Fruit fly (Drosophila melanogaster) whole organism, wandering third instar larva: ENCODE data around the gene zld.

ENCODE experiments used
- CG9705 ChIP-seq: fragments of 200-800 bp; sonication (Bioruptor generic); optimal IDR thresholded peaks from 2 replicates; lab custom pipeline; 2018; ENCODE audit warnings: missing biosample characterization, mild to moderate bottlenecking, missing genetic modification characterization
- Dfd ChIP-seq: fragments of >200 bp; optimal IDR thresholded peaks from 2 replicates; lab custom pipeline; 2017; ENCODE audit warnings: missing biosample characterization, missing genetic modification characterization
- HLH106 ChIP-seq: fragments of 200-800 bp; optimal IDR thresholded peaks from 3 replicates; lab custom pipeline; 2019; ENCODE audit warnings: missing biosample characterization, mild to moderate bottlenecking, missing genetic modification characterization, moderate library complexity
- Hnf4 ChIP-seq: fragments of 200-800 bp; sonication (Bioruptor generic); optimal IDR thresholded peaks from 2 replicates; lab custom pipeline; 2016; ENCODE audit warnings: missing biosample characterization, mild to moderate bottlenecking, missing genetic modification characterization
- Hr78 ChIP-seq: fragments of >200 bp; optimal IDR thresholded peaks from 2 replicates; lab custom pipeline; 2017; ENCODE audit warnings: missing biosample characterization, missing genetic modification characterization
- OdsH ChIP-seq: fragments of 200-800 bp; sonication (Bioruptor generic); optimal IDR thresholded peaks from 2 replicates; lab custom pipeline; 2016; ENCODE audit warnings: missing biosample characterization, mild to moderate bottlenecking, missing genetic modification characterization
- Vsx2 ChIP-seq: fragments of 200-300, 225-300 bp; sonication (Bioruptor generic); optimal IDR thresholded peaks from 2 replicates; lab custom pipeline; 2018; ENCODE audit warnings: missing biosample characterization, missing genetic modification characterization; ENCODE audit not compliant: partially characterized antibody
- br ChIP-seq: fragments of 200-800 bp; sonication (Bioruptor generic); optimal IDR thresholded peaks from 2 replicates; lab custom pipeline; 2016; ENCODE audit warnings: missing biosample characterization, missing genetic modification characterization
- dsf ChIP-seq: sonication (Bioruptor generic); optimal IDR thresholded peaks from 2 replicates; lab custom pipeline; 2016; ENCODE audit warnings: missing biosample characterization, missing genetic modification characterization, borderline replicate concordance
- ey ChIP-seq: fragments of 200-800 bp; sonication (Bioruptor generic); optimal IDR thresholded peaks from 2 replicates; lab custom pipeline; 2016; ENCODE audit warnings: missing biosample characterization, missing genetic modification characterization
- foxo ChIP-seq, 2 experiments: fragments of 200-800 bp; sonication (Bioruptor generic); optimal IDR thresholded peaks; 2 replicates in 1 of 2; 3 replicates in 1 of 2; lab custom pipeline; 2016 to 2017; ENCODE audit warnings: missing biosample characterization in 2 of 2, missing genetic modification characterization in 2 of 2
- lola ChIP-seq: fragments of >200 bp; optimal IDR thresholded peaks from 2 replicates; lab custom pipeline; 2017; ENCODE audit warnings: missing biosample characterization, missing genetic modification characterization
- psq ChIP-seq: fragments of 200-800 bp; sonication (Bioruptor generic); optimal IDR thresholded peaks from 3 replicates; lab custom pipeline; 2017; ENCODE audit warnings: missing biosample characterization, mild to moderate bottlenecking, missing genetic modification characterization, moderate library complexity

DNA sequence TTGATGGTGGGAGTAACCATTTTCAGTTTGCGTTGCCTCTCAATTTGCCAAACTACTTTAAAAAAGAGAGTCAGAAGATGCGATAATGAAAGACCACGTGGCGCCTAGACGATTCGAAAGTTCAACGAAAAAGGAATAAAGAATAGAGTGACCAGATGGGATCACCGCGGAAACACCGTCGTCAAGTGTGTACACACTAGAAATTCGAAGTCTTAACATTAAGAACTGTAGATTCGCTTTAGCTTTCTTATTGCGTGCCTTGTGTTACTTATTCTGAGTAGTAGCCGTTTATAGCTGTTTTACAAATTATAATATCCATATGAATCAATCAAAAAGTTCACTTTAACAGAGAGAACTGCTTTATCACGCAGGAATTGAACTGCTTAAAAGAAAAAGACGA lies 40.6 kb upstream of the zld start, which contains the start of gene SkpE:
- TF ChIP-seq HLH106 (tag; lab: Kevin White, UChicago), result no peak
- no peak for TF ChIP-seq Vsx2 (GFP tag; lab: Kevin White, UChicago)
- no peak for TF ChIP-seq Hnf4 (GFP tag; lab: Kevin White, UChicago)
- no peak for TF ChIP-seq lola
- TF ChIP-seq Hr78, result no peak
- no peak for TF ChIP-seq OdsH (GFP tag; lab: Kevin White, UChicago)
- no peak for TF ChIP-seq Dfd (GFP tag; lab: Kevin White, UChicago)
- no peak for TF ChIP-seq foxo (GFP tag; optimal IDR thresholded peaks at IDR 0.05; lab: Kevin White, UChicago)
- TF ChIP-seq dsf (GFP tag; lab: Kevin White, UChicago), result no peak
- no peak for TF ChIP-seq CG9705
- no peak for TF ChIP-seq psq (GFP tag; lab: Kevin White, UChicago)
- TF ChIP-seq ey (GFP tag; lab: Kevin White, UChicago), result no peak
- no peak for TF ChIP-seq br (GFP tag; lab: Kevin White, UChicago)
